Fruit fly (Drosophila melanogaster) whole organism, pupa: Measurements from ENCODE around the gene XRCC1.

Experiments used
- CG13204 ChIP-seq: fragments of 200-800 bp; sonication (Bioruptor generic); optimal IDR thresholded peaks from 2 replicates; lab custom pipeline; 2018; ENCODE audit warnings: missing biosample characterization, mild to moderate bottlenecking, missing genetic modification characterization, moderate library complexity
- CG14655 ChIP-seq: fragments of 200-800 bp; sonication (Bioruptor generic); optimal IDR thresholded peaks from 3 replicates; lab custom pipeline; 2017; ENCODE audit warnings: mild to moderate bottlenecking, missing biosample characterization, missing genetic modification reagents, missing genetic modification characterization
- CG32121 ChIP-seq: fragments of 200-800 bp; sonication (Bioruptor generic); IDR thresholded peaks from 2 replicates; pipeline ENCODE4 v1.3.6; 2022; ENCODE audit warnings: missing biosample characterization, missing genetic modification characterization
- CG34367 ChIP-seq: fragments of 200-800 bp; sonication (Bioruptor generic); optimal IDR thresholded peaks from 2 replicates; lab custom pipeline; 2018; ENCODE audit warnings: missing biosample characterization, mild to moderate bottlenecking, missing genetic modification characterization
- CG8301 ChIP-seq: fragments of 200-800 bp; sonication (Bioruptor generic); optimal IDR thresholded peaks from 2 replicates; lab custom pipeline; 2018; ENCODE audit warnings: missing biosample characterization, mild to moderate bottlenecking, missing genetic modification characterization
- Pif1A ChIP-seq: fragments of 200-800 bp; sonication (Bioruptor generic); optimal IDR thresholded peaks from 3 replicates; lab custom pipeline; 2016; ENCODE audit warnings: missing biosample characterization, missing genetic modification characterization
- Pif1B ChIP-seq: fragments of 200-800 bp; sonication (Bioruptor generic); optimal IDR thresholded peaks from 3 replicates; lab custom pipeline; 2016; ENCODE audit warnings: missing biosample characterization, missing genetic modification characterization
- gl ChIP-seq: fragments of 200-800 bp; sonication (Bioruptor generic); optimal IDR thresholded peaks from 2 replicates; lab custom pipeline; 2018; ENCODE audit warnings: missing biosample characterization, mild to moderate bottlenecking, missing genetic modification characterization
- rn ChIP-seq: fragments of 200-800 bp; sonication (Bioruptor generic); IDR thresholded peaks from 2 replicates; pipeline ENCODE4 v1.3.6; 2022; ENCODE audit warnings: missing biosample characterization, missing genetic modification characterization

DNA sequence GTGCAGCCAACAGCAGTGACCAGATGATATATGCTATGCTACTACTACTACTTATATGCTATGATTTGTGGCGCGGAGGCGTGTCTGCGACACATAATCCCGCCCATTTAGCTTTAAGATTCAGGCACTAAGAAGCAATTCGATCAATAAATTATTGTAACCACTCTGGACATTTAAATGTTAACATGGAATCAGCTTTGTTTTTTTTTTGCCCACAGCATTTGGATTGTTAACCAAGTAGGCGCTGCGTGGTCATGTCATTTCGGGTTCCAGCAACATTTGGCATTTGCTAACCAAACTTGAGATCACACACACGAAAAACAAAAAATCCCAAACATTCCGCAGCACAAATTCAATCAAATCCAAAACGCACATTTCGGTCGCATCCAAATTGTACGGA is 16.7 kb upstream of the XRCC1 start, which contains the start of gene CG4198:
- TF ChIP-seq CG34367 (no peak), CG14655 (GFP tag; lab: Kevin White, UChicago) (no peak), rn (GFP tag; lab: Robert Waterston, UW) (no peak), gl (tag; lab: Kevin White, UChicago) (no peak), CG8301 (tag; lab: Kevin White, UChicago) (no peak), Pif1A (GFP tag; lab: Kevin White, UChicago) (no peak), CG13204 (GFP tag; lab: Kevin White, UChicago) (no peak), CG32121 (GFP tag; lab: Robert Waterston, UW) (no peak), Pif1B (GFP tag; lab: Kevin White, UChicago) (no peak)
